Worm (Caenorhabditis elegans) whole organism, young adult: ENCODE results near the gene sut-1.

Experiments used
- B0336.3 ChIP-seq: fragments of 200-800 bp; sonication (Bioruptor generic); IDR thresholded peaks from 2 replicates; pipeline ENCODE4 v1.3.6; 2022; ENCODE audit warnings: missing genetic modification characterization, missing compliant biosample characterization
- C06A6.2 ChIP-seq: fragments of 200-800 bp; sonication (Bioruptor generic); conservative IDR thresholded peaks from 2 replicates; pipeline ENCODE4 v1.3.6; 2022; ENCODE audit warnings: missing genetic modification characterization, missing compliant biosample characterization
- F10E7.11 ChIP-seq: sonication (generic microtip); optimal IDR thresholded peaks from 2 replicates; lab custom pipeline; 2017; ENCODE audit warnings: mild to moderate bottlenecking, missing genetic modification characterization, moderate library complexity, missing compliant biosample characterization
- F33H1.4 ChIP-seq: fragments of 200-800 bp; sonication (Bioruptor generic); IDR thresholded peaks from 2 replicates; pipeline ENCODE4 v1.3.6; 2022; ENCODE audit warnings: missing genetic modification reagents, missing genetic modification characterization, missing compliant biosample characterization
- F39B2.1 ChIP-seq: fragments of 200-800 bp; sonication (Bioruptor generic); IDR thresholded peaks from 2 replicates; pipeline ENCODE4 v1.3.6; 2022; ENCODE audit warnings: missing genetic modification reagents, missing genetic modification characterization, missing compliant biosample characterization
- F52B5.7 ChIP-seq: sonication (generic microtip); optimal IDR thresholded peaks from 2 replicates; lab custom pipeline; 2016; ENCODE audit warnings: mild to moderate bottlenecking, missing genetic modification characterization, missing compliant biosample characterization
- K12H6.12 ChIP-seq: fragments of 200-800 bp; sonication (Bioruptor generic); optimal IDR thresholded peaks from 2 replicates; lab custom pipeline; 2018; ENCODE audit warnings: mild to moderate bottlenecking, missing genetic modification characterization, missing compliant biosample characterization
- Y53F4B.3 ChIP-seq: fragments of 200-800 bp; sonication (Bioruptor generic); IDR thresholded peaks from 2 replicates; pipeline ENCODE4 v1.3.6; 2022; ENCODE audit warnings: missing genetic modification reagents, missing genetic modification characterization, missing compliant biosample characterization
- Y53G8AR.9 ChIP-seq: fragments of 200-800 bp; sonication (Bioruptor generic); conservative IDR thresholded peaks from 2 replicates; pipeline ENCODE4 v1.3.6; 2022; ENCODE audit warnings: missing genetic modification reagents, missing genetic modification characterization, missing compliant biosample characterization
- Y56A3A.18 ChIP-seq: fragments of 200-800 bp; sonication (Bioruptor generic); IDR thresholded peaks from 2 replicates; pipeline ENCODE4 v1.3.6; 2022; ENCODE audit warnings: missing genetic modification reagents, missing genetic modification characterization, missing compliant biosample characterization
- Y79H2A.3 ChIP-seq: fragments of 200-800 bp; sonication (Bioruptor generic); conservative IDR thresholded peaks from 2 replicates; pipeline ENCODE4 v1.3.6; 2022; ENCODE audit warnings: missing genetic modification reagents, missing genetic modification characterization, missing compliant biosample characterization
- ama-1 ChIP-seq, 3 experiments: fragments of 150-350 bp in 1 of 3; sonication (generic microtip) in 2 of 3; optimal IDR thresholded peaks; 2 replicates each; lab custom pipeline; 2014 to 2018; ENCODE audit warnings: missing biosample characterization in 2 of 3, missing genetic modification characterization in 2 of 3, missing genetic modification reagents in 2 of 3
- aptf-3 ChIP-seq: fragments of 200-800 bp; sonication (Bioruptor generic); IDR thresholded peaks from 2 replicates; pipeline ENCODE4 v1.3.6; 2022; ENCODE audit warnings: missing genetic modification characterization, missing compliant biosample characterization
- atf-7 ChIP-seq: sonication (generic microtip); optimal IDR thresholded peaks from 2 replicates; lab custom pipeline; 2017; ENCODE audit warnings: mild to moderate bottlenecking, missing genetic modification characterization, missing compliant biosample characterization
- attf-3 ChIP-seq: fragments of 200-800 bp; sonication (Bioruptor generic); conservative IDR thresholded peaks from 2 replicates; pipeline ENCODE4 v1.3.6; 2022; ENCODE audit warnings: missing genetic modification reagents, missing genetic modification characterization, missing compliant biosample characterization
- bed-1 ChIP-seq: fragments of 200-800 bp; sonication (Bioruptor generic); IDR thresholded peaks from 2 replicates; pipeline ENCODE4 v1.3.6; 2022; ENCODE audit warnings: missing genetic modification reagents, missing genetic modification characterization, missing compliant biosample characterization
- bed-2 ChIP-seq: fragments of 200-800 bp; sonication (Bioruptor generic); IDR thresholded peaks from 2 replicates; pipeline ENCODE4 v1.3.6; 2022; ENCODE audit warnings: missing genetic modification reagents, missing genetic modification characterization, missing compliant biosample characterization
- ceh-79 ChIP-seq: sonication (generic microtip); optimal IDR thresholded peaks from 2 replicates; lab custom pipeline; 2017; ENCODE audit warnings: mild to moderate bottlenecking, missing genetic modification characterization, missing compliant biosample characterization
- egrh-3 ChIP-seq: fragments of 200-800 bp; sonication (Bioruptor generic); IDR thresholded peaks from 2 replicates; pipeline ENCODE4 v1.3.6; 2022; ENCODE audit warnings: missing genetic modification reagents, missing genetic modification characterization, missing compliant biosample characterization
- fkh-3 ChIP-seq: sonication (generic microtip); optimal IDR thresholded peaks from 2 replicates; lab custom pipeline; 2016; ENCODE audit warnings: mild to moderate bottlenecking, missing genetic modification characterization, missing compliant biosample characterization
- gei-17 ChIP-seq: fragments of 200-800 bp; sonication (Bioruptor generic); optimal IDR thresholded peaks from 2 replicates; lab custom pipeline; 2018; ENCODE audit warnings: mild to moderate bottlenecking, missing genetic modification characterization, missing compliant biosample characterization
- let-526 ChIP-seq: fragments of 200-800 bp; sonication (Bioruptor generic); IDR thresholded peaks from 2 replicates; pipeline ENCODE4 v1.3.6; 2022; ENCODE audit warnings: missing genetic modification reagents, missing genetic modification characterization, missing compliant biosample characterization
- let-607 ChIP-seq, 2 experiments: fragments of 200-800 bp in 1 of 2; sonication (Bioruptor generic) in 1 of 2; sonication (generic microtip) in 1 of 2; optimal IDR thresholded peaks; 2 replicates each; lab custom pipeline; 2016 to 2018; ENCODE audit warnings: mild to moderate bottlenecking in 2 of 2, missing compliant biosample characterization in 2 of 2, missing genetic modification characterization in 2 of 2, moderate library complexity in 2 of 2, missing genotype in 1 of 2
- lin-35 ChIP-seq, 3 experiments: fragments of 150-350 bp in 2 of 3; sonication (generic microtip) in 1 of 3; optimal IDR thresholded peaks; 2 replicates each; lab custom pipeline; 2014 to 2018; ENCODE audit warnings: missing biosample characterization in 3 of 3, missing genetic modification characterization in 3 of 3, missing genetic modification reagents in 3 of 3
- lin-54 ChIP-seq: fragments of 200-800 bp; sonication (Bioruptor generic); optimal IDR thresholded peaks from 2 replicates; lab custom pipeline; 2018; ENCODE audit warnings: mild to moderate bottlenecking, missing genetic modification characterization, missing compliant biosample characterization
- madf-10 ChIP-seq: sonication (generic microtip); optimal IDR thresholded peaks from 2 replicates; lab custom pipeline; 2016; ENCODE audit warnings: mild to moderate bottlenecking, missing genetic modification characterization, missing compliant biosample characterization
- mxl-1 ChIP-seq: sonication (generic microtip); optimal IDR thresholded peaks from 2 replicates; lab custom pipeline; 2016; ENCODE audit warnings: missing genetic modification characterization, missing compliant biosample characterization
- nfyb-1 ChIP-seq: fragments of 200-800 bp; sonication (Bioruptor generic); IDR thresholded peaks from 2 replicates; pipeline ENCODE4 v1.3.6; 2022; ENCODE audit warnings: missing genetic modification reagents, missing genetic modification characterization, missing compliant biosample characterization
- rcor-1 ChIP-seq: fragments of 200-800 bp; sonication (Bioruptor generic); IDR thresholded peaks from 2 replicates; pipeline ENCODE4 v1.3.6; 2022; ENCODE audit warnings: missing genetic modification reagents, missing genetic modification characterization, missing compliant biosample characterization
- sea-2 ChIP-seq: fragments of 200-800 bp; sonication (Bioruptor generic); IDR thresholded peaks from 2 replicates; pipeline ENCODE4 v1.3.6; 2022; ENCODE audit warnings: missing genetic modification characterization, missing compliant biosample characterization
- snpc-1.1 ChIP-seq: sonication (generic microtip); optimal IDR thresholded peaks from 2 replicates; lab custom pipeline; 2017; ENCODE audit warnings: missing genetic modification characterization, mild to moderate bottlenecking, missing compliant biosample characterization, antibody characterized with exemption, moderate library complexity, missing genotype, missing genetic modification reagents; ENCODE audit not compliant: insufficient read depth
- snpc-4 ChIP-seq, 5 experiments: fragments of 150-350 bp in 1 of 5; sonication (generic microtip) in 4 of 5; optimal IDR thresholded peaks; 2 replicates each; lab custom pipeline; 2014 to 2018; ENCODE audit warnings: missing genetic modification characterization in 5 of 5, missing biosample characterization in 3 of 5, antibody characterized with exemption in 2 of 5, mild to moderate bottlenecking in 2 of 5, missing compliant biosample characterization in 2 of 5, missing genotype in 2 of 5, moderate library complexity in 2 of 5, missing genetic modification reagents in 1 of 5
- tbp1 ChIP-seq: fragments of 200-800 bp; sonication (Bioruptor generic); optimal IDR thresholded peaks from 2 replicates; lab custom pipeline; 2018; ENCODE audit warnings: mild to moderate bottlenecking, missing genetic modification characterization, missing compliant biosample characterization
- ztf-22 ChIP-seq: fragments of 200-800 bp; sonication (Bioruptor generic); optimal IDR thresholded peaks from 2 replicates; lab custom pipeline; 2018; ENCODE audit warnings: mild to moderate bottlenecking, missing genetic modification characterization, moderate library complexity, missing compliant biosample characterization
- ztf-3 ChIP-seq: fragments of 200-800 bp; sonication (Bioruptor generic); optimal IDR thresholded peaks from 2 replicates; lab custom pipeline; 2018; ENCODE audit warnings: mild to moderate bottlenecking, missing genetic modification characterization, missing compliant biosample characterization

sut-1 gene

ce11 chrII:1116521-1116920 is 6.5 kb downstream of the sut-1 start:
- TF ChIP-seq nfyb-1 (GFP tag; lab: Robert Waterston, UW) (no peak), B0336.3 (GFP tag; lab: Robert Waterston, UW) (no peak), C06A6.2 (GFP tag; lab: Robert Waterston, UW) (no peak), F10E7.11 (tag; lab: Kevin White, UChicago) (no peak), Y53F4B.3 (GFP tag; lab: Robert Waterston, UW) (no peak), rcor-1 (GFP tag; lab: Robert Waterston, UW) (no peak), bed-1 (GFP tag; lab: Robert Waterston, UW) (no peak), snpc-4 (GFP tag; optimal IDR thresholded peaks at IDR 0.05; lab: Kevin White, UChicago) (peak; percentile 52), snpc-4 (tag; optimal IDR thresholded peaks at IDR 0.05; lab: Kevin White, UChicago) (peak in 3 of 4 experiments; percentile 22 to 90 (median 87)), egrh-3 (GFP tag; lab: Robert Waterston, UW) (no peak), K12H6.12 (tag; lab: Kevin White, UChicago) (no peak), bed-2 (GFP tag; lab: Robert Waterston, UW) (no peak), mxl-1 (tag; lab: Kevin White, UChicago) (no peak), gei-17 (GFP tag; lab: Kevin White, UChicago) (no peak), F33H1.4 (GFP tag; lab: Robert Waterston, UW) (no peak), F39B2.1 (GFP tag; lab: Robert Waterston, UW) (0 out of 2 replicates have a peak, but pooled peaks have one; percentile 27), Y53G8AR.9 (GFP tag; lab: Robert Waterston, UW) (no peak), sea-2 (GFP tag; lab: Robert Waterston, UW) (no peak), lin-35 (GFP tag; optimal IDR thresholded peaks at IDR 0.05; lab: Kevin White, UChicago) (no peak), F52B5.7 (tag; lab: Kevin White, UChicago) (no peak), snpc-1.1 (peak; percentile 76), Y56A3A.18 (GFP tag; lab: Robert Waterston, UW) (no peak)

ce11 chrII:1114133-1114532 is 8.9 kb downstream of the sut-1 start, which contains the start of gene lips-12:
Gene lips-12 (minus strand): TSS chrII:1114233.
- TF ChIP-seq Y79H2A.3 (GFP tag; lab: Robert Waterston, UW) (no peak), let-607 (tag; optimal IDR thresholded peaks at IDR 0.05; lab: Kevin White, UChicago) (no peak), ama-1 (optimal IDR thresholded peaks at IDR 0.05; lab: Kevin White, UChicago) (no peak), ama-1 (GFP tag; optimal IDR thresholded peaks at IDR 0.05; lab: Kevin White, UChicago) (no peak), fkh-3 (tag; lab: Kevin White, UChicago) (no peak), F33H1.4 (GFP tag; lab: Robert Waterston, UW) (no peak), lin-54 (GFP tag; lab: Kevin White, UChicago) (no peak), ztf-3 (no peak), tbp1 (GFP tag; lab: Kevin White, UChicago) (no peak), ztf-22 (GFP tag; lab: Kevin White, UChicago) (no peak), aptf-3 (GFP tag; lab: Robert Waterston, UW) (no peak)
- TF ChIP-seq, all 124 proteins: peak for 0

- TF ChIP-seq atf-7 (tag; lab: Kevin White, UChicago) (no peak), ztf-22 (GFP tag; lab: Kevin White, UChicago) (no peak), madf-10 (tag; lab: Kevin White, UChicago) (no peak), let-526 (GFP tag; lab: Robert Waterston, UW) (no peak), ceh-79 (tag; lab: Kevin White, UChicago) (no peak), attf-3 (no peak), ztf-3 (no peak)
Measured at ce11 chrII:1110901-1111300, 12.2 kb downstream of the sut-1 start, which contains the start of gene lips-11. Gene lips-11 (minus strand): TSS chrII:1111001.
